Fruit fly (Drosophila melanogaster) whole organism, embryonic: Measurements from ENCODE around the gene smid.

Experiments
- Ada2b ChIP-seq: fragments of 200-800 bp; sonication (Bioruptor generic); IDR thresholded peaks from 2 replicates; pipeline ENCODE4 v1.3.6; 2022; ENCODE audit warnings: missing biosample characterization, missing genetic modification characterization
- Adf1 ChIP-seq: fragments of 200-800 bp; sonication (Bioruptor generic); IDR thresholded peaks from 2 replicates; pipeline ENCODE4 v1.3.6; 2022; ENCODE audit warnings: missing biosample characterization, missing genetic modification characterization
- CG11456 ChIP-seq: fragments of 200-800 bp; sonication (Bioruptor generic); IDR thresholded peaks from 3 replicates; pipeline ENCODE4 v1.3.6; 2022; ENCODE audit warnings: missing biosample characterization, missing genetic modification characterization
- CG11695 ChIP-seq: fragments of 200-800 bp; sonication (Bioruptor generic); IDR thresholded peaks from 3 replicates; pipeline ENCODE4 v1.3.6; 2022; ENCODE audit warnings: missing biosample characterization, missing genetic modification characterization
- CG14050 ChIP-seq: fragments of 200-800 bp; sonication (Bioruptor generic); IDR thresholded peaks from 3 replicates; pipeline ENCODE4 v1.3.6; 2022; ENCODE audit warnings: missing biosample characterization, missing genetic modification characterization
- CG1603 ChIP-seq: fragments of 200-800 bp; sonication (Bioruptor generic); optimal IDR thresholded peaks from 2 replicates; lab custom pipeline; 2019; ENCODE audit warnings: missing biosample characterization, mild to moderate bottlenecking, missing genetic modification characterization, moderate library complexity
- CG17186 ChIP-seq: fragments of 200-800 bp; sonication (Bioruptor generic); optimal IDR thresholded peaks from 3 replicates; lab custom pipeline; 2017; ENCODE audit warnings: missing biosample characterization, missing genetic modification reagents, missing genetic modification characterization
- CG17328 ChIP-seq: fragments of 200-800 bp; sonication (Bioruptor generic); IDR thresholded peaks from 2 replicates; pipeline ENCODE4 v1.3.6; 2022; ENCODE audit warnings: missing biosample characterization, missing genetic modification characterization
- CG17361 ChIP-seq: fragments of 200-800 bp; sonication (Bioruptor generic); IDR thresholded peaks from 3 replicates; pipeline ENCODE4 v1.3.6; 2022; ENCODE audit warnings: missing biosample characterization, missing genetic modification characterization
- CG2120 ChIP-seq: fragments of 200-800 bp; sonication (Bioruptor generic); optimal IDR thresholded peaks from 3 replicates; lab custom pipeline; 2016; ENCODE audit warnings: missing biosample characterization, missing genetic modification characterization
- CG2199 ChIP-seq: fragments of 200-800 bp; sonication (Bioruptor generic); IDR thresholded peaks from 3 replicates; pipeline ENCODE4 v1.3.6; 2022; ENCODE audit warnings: missing biosample characterization, missing genetic modification characterization
- CG2678 ChIP-seq: fragments of 200-800 bp; sonication (Bioruptor generic); optimal IDR thresholded peaks from 3 replicates; lab custom pipeline; 2019; ENCODE audit warnings: missing biosample characterization, mild to moderate bottlenecking, missing genetic modification characterization, moderate library complexity
- CG2875 ChIP-seq: fragments of 200-800 bp; sonication (Bioruptor generic); optimal IDR thresholded peaks from 2 replicates; lab custom pipeline; 2017; ENCODE audit warnings: missing biosample characterization, mild to moderate bottlenecking, missing genetic modification characterization, missing genetic modification reagents
- CG32767 ChIP-seq: fragments of 200-800 bp; sonication (Bioruptor generic); IDR thresholded peaks from 2 replicates; pipeline ENCODE4 v1.3.6; 2022; ENCODE audit warnings: missing biosample characterization, missing genetic modification characterization
- CG32772 ChIP-seq: fragments of 200-800 bp; sonication (Bioruptor generic); IDR thresholded peaks from 2 replicates; pipeline ENCODE4 v1.3.6; 2022; ENCODE audit warnings: missing biosample characterization, missing genetic modification characterization
- CG34422 ChIP-seq: fragments of 200-800 bp; sonication (Bioruptor generic); IDR thresholded peaks from 3 replicates; pipeline ENCODE4 v1.3.6; 2022; ENCODE audit warnings: missing biosample characterization, missing genetic modification characterization
- CG42726 ChIP-seq: fragments of 200-800 bp; sonication (Bioruptor generic); IDR thresholded peaks from 2 replicates; pipeline ENCODE4 v1.3.6; 2022; ENCODE audit warnings: missing biosample characterization, missing genetic modification characterization; ENCODE audit not compliant: partially characterized antibody
- CG4730 ChIP-seq: fragments of 200-800 bp; sonication (Bioruptor generic); IDR thresholded peaks from 2 replicates; pipeline ENCODE4 v1.3.6; 2022; ENCODE audit warnings: missing biosample characterization, missing genetic modification characterization
- CG4854 ChIP-seq: fragments of 200-800 bp; sonication (Bioruptor generic); optimal IDR thresholded peaks from 2 replicates; lab custom pipeline; 2016; ENCODE audit warnings: missing biosample characterization, missing genetic modification characterization, inconsistent platforms
- CG6254 ChIP-seq: fragments of 200-800 bp; sonication (Bioruptor generic); optimal IDR thresholded peaks from 3 replicates; lab custom pipeline; 2017; ENCODE audit warnings: mild to moderate bottlenecking, missing biosample characterization, missing genetic modification reagents, missing genetic modification characterization
- CG7556 ChIP-seq: fragments of 200-800 bp; sonication (Bioruptor generic); optimal IDR thresholded peaks from 2 replicates; lab custom pipeline; 2017; ENCODE audit warnings: missing biosample characterization, mild to moderate bottlenecking, missing genetic modification characterization
- CG8281 ChIP-seq: fragments of 200-800 bp; sonication (Bioruptor generic); optimal IDR thresholded peaks from 2 replicates; lab custom pipeline; 2018; ENCODE audit warnings: missing biosample characterization, mild to moderate bottlenecking, missing genetic modification characterization, moderate library complexity
- Camta ChIP-seq: fragments of 200-800 bp; sonication (Bioruptor generic); optimal IDR thresholded peaks from 2 replicates; lab custom pipeline; 2016; ENCODE audit warnings: missing biosample characterization, missing genetic modification characterization
- CoRest ChIP-seq: fragments of 200-800 bp; sonication (Bioruptor generic); optimal IDR thresholded peaks from 3 replicates; lab custom pipeline; 2018; ENCODE audit warnings: missing biosample characterization, mild to moderate bottlenecking, missing genetic modification characterization, moderate library complexity
- Deaf1 ChIP-seq: fragments of 200-800 bp; optimal IDR thresholded peaks from 3 replicates; lab custom pipeline; 2019; ENCODE audit warnings: missing biosample characterization, mild to moderate bottlenecking, missing genetic modification characterization, moderate library complexity
- Dek ChIP-seq: fragments of 200-800 bp; sonication (Bioruptor generic); optimal IDR thresholded peaks from 3 replicates; lab custom pipeline; 2019; ENCODE audit warnings: missing biosample characterization, mild to moderate bottlenecking, missing genetic modification characterization, moderate library complexity
- Dip3 ChIP-seq: fragments of 200-800 bp; sonication (Bioruptor generic); optimal IDR thresholded peaks from 3 replicates; lab custom pipeline; 2016; ENCODE audit warnings: missing biosample characterization, missing genetic modification characterization
- Ets97D ChIP-seq: fragments of 200-800 bp; sonication (Bioruptor generic); optimal IDR thresholded peaks from 3 replicates; lab custom pipeline; 2016; ENCODE audit warnings: missing biosample characterization, missing genetic modification characterization
- Fer1 ChIP-seq: fragments of 200-800 bp; sonication (Bioruptor generic); optimal IDR thresholded peaks from 2 replicates; lab custom pipeline; 2017; ENCODE audit warnings: missing biosample characterization, mild to moderate bottlenecking, missing genetic modification characterization
- HHEX ChIP-seq: fragments of 200-800 bp; sonication (Bioruptor generic); optimal IDR thresholded peaks from 3 replicates; lab custom pipeline; 2017; ENCODE audit warnings: missing biosample characterization, mild to moderate bottlenecking, missing genetic modification characterization, missing genetic modification reagents
- Hmx ChIP-seq: fragments of 200-800 bp; sonication (Bioruptor generic); optimal IDR thresholded peaks from 2 replicates; lab custom pipeline; 2016; ENCODE audit warnings: missing biosample characterization, missing genetic modification characterization
- Kr ChIP-seq: fragments of 200-800 bp; sonication (Bioruptor generic); optimal IDR thresholded peaks from 2 replicates; lab custom pipeline; 2017; ENCODE audit warnings: missing biosample characterization, mild to moderate bottlenecking, missing genetic modification characterization
- Max ChIP-seq: fragments of 200-800 bp; sonication (Bioruptor generic); optimal IDR thresholded peaks from 2 replicates; lab custom pipeline; 2016; ENCODE audit warnings: missing biosample characterization, mild to moderate bottlenecking, missing genetic modification characterization
- Nf-YC ChIP-seq: fragments of 200-800 bp; optimal IDR thresholded peaks from 3 replicates; lab custom pipeline; 2019; ENCODE audit warnings: missing biosample characterization, mild to moderate bottlenecking, missing genetic modification characterization, moderate library complexity
- YL-1 ChIP-seq: fragments of 200-800 bp; sonication (Bioruptor generic); optimal IDR thresholded peaks from 3 replicates; lab custom pipeline; 2017; ENCODE audit warnings: missing biosample characterization, mild to moderate bottlenecking, missing genetic modification characterization
- ab ChIP-seq: fragments of 200-800 bp; sonication (Bioruptor generic); optimal IDR thresholded peaks from 2 replicates; lab custom pipeline; 2016; ENCODE audit warnings: missing biosample characterization, missing genetic modification characterization
- ap ChIP-seq: fragments of 200-800 bp; sonication (Bioruptor generic); IDR thresholded peaks from 2 replicates; pipeline ENCODE4 v1.3.6; 2022; ENCODE audit warnings: missing biosample characterization, missing genetic modification characterization
- ara ChIP-seq: fragments of 200-800 bp; sonication (Bioruptor generic); IDR thresholded peaks from 2 replicates; pipeline ENCODE4 v1.3.6; 2022; ENCODE audit warnings: missing biosample characterization, missing genetic modification characterization
- da ChIP-seq: fragments of 200-800 bp; sonication (Bioruptor generic); optimal IDR thresholded peaks from 2 replicates; lab custom pipeline; 2016; ENCODE audit warnings: missing biosample characterization, missing genetic modification characterization
- insv ChIP-seq, 2 experiments: fragments of 200-800 bp; sonication (Bioruptor generic); optimal IDR thresholded peaks; 3 replicates each; lab custom pipeline; 2016 to 2018; ENCODE audit warnings: missing biosample characterization in 2 of 2, missing genetic modification characterization in 2 of 2
- kah ChIP-seq: fragments of 200-800 bp; sonication (Bioruptor generic); optimal IDR thresholded peaks from 2 replicates; lab custom pipeline; 2018; ENCODE audit warnings: missing biosample characterization, mild to moderate bottlenecking, missing genetic modification characterization
- kay ChIP-seq: fragments of 200-800 bp; sonication (Bioruptor generic); optimal IDR thresholded peaks from 2 replicates; lab custom pipeline; 2016; ENCODE audit warnings: missing biosample characterization, missing genetic modification characterization
- lola ChIP-seq, 3 experiments: fragments of >200 bp in 2 of 3; fragments of 200-800 bp in 1 of 3; sonication (Bioruptor generic) in 1 of 3; optimal IDR thresholded peaks; 2 replicates each; lab custom pipeline; 2017 to 2019; ENCODE audit warnings: missing biosample characterization in 3 of 3, missing genetic modification characterization in 3 of 3, mild to moderate bottlenecking in 1 of 3, moderate library complexity in 1 of 3
- mam ChIP-seq: fragments of 200-800 bp; sonication (Bioruptor generic); optimal IDR thresholded peaks from 3 replicates; lab custom pipeline; 2016; ENCODE audit warnings: missing biosample characterization, missing genetic modification characterization
- otp ChIP-seq: fragments of 200-800 bp; sonication (Bioruptor generic); IDR thresholded peaks from 3 replicates; pipeline ENCODE4, ENCODE4 v1.3.6; 2022; ENCODE audit warnings: missing biosample characterization, missing genetic modification characterization
- p53 ChIP-seq: fragments of 200-800 bp; sonication (Bioruptor generic); optimal IDR thresholded peaks from 2 replicates; lab custom pipeline; 2016; ENCODE audit warnings: missing biosample characterization, missing genetic modification characterization
- phol ChIP-seq: fragments of 200-800 bp; sonication (Bioruptor generic); optimal IDR thresholded peaks from 3 replicates; lab custom pipeline; 2018; ENCODE audit warnings: missing biosample characterization, mild to moderate bottlenecking, missing genetic modification characterization, moderate library complexity
- psq ChIP-seq: fragments of 200-800 bp; sonication (Bioruptor generic); optimal IDR thresholded peaks from 2 replicates; lab custom pipeline; 2017; ENCODE audit warnings: missing biosample characterization, missing genetic modification characterization
- repo ChIP-seq: fragments of 200-800 bp; sonication (Bioruptor generic); optimal IDR thresholded peaks from 2 replicates; lab custom pipeline; 2016; ENCODE audit warnings: missing biosample characterization, missing genetic modification characterization
- tap ChIP-seq: fragments of 200-800 bp; optimal IDR thresholded peaks from 3 replicates; lab custom pipeline; 2019; ENCODE audit warnings: missing biosample characterization, mild to moderate bottlenecking, missing genetic modification characterization, moderate library complexity
- z ChIP-seq: fragments of 200-800 bp; sonication (Bioruptor generic); IDR thresholded peaks from 3 replicates; pipeline ENCODE4 v1.3.6; 2022; ENCODE audit warnings: missing biosample characterization, missing genetic modification characterization

smid gene

DNA sequence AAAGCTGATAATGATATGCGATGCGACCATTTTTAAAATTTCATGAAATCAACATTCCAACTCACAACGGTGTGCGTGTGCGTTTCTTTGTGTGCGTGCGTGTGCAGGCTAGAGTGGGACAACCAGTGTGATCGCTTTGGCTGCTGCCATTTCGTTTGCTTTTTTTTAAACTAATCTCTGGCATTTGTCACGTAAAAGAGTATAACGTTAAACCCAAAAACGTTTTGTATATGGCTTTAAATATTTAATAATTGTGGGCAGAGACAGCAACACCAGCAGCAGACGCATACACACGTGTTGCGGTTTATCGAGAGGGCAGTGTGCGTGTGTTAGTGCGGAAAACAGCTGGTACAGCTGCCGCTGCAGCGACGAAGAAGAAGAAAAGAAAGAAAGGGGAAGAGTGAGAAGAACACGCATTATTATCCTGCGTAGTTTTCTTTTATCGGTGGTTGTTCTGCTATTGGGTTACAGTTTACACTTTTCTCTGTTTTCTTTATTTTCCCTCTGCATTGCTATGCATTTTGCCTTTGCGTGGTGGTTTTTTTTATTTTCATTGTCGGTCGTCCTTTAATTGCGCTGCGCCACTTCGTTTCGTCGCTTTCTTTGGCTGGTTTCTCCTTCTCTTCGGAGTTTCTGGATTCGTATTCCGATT, 11.1 kb upstream of the smid start (continued):
- TF ChIP-seq da (peak; percentile 47), CoRest (no peak), CG17186 (GFP tag; lab: Kevin White, UChicago) (no peak), Nf-YC (tag; lab: Kevin White, UChicago) (peak; percentile 26), phol (tag; lab: Kevin White, UChicago) (peak; percentile 58), CG34422 (peak; percentile 50; the same call in 1 of the 3 replicates), CG2678 (tag; lab: Kevin White, UChicago) (no peak), Ets97D (no peak), CG6254 (GFP tag; lab: Kevin White, UChicago) (no peak), tap (no peak), p53 (GFP tag; lab: Kevin White, UChicago) (no peak), mam (GFP tag; lab: Kevin White, UChicago) (no peak), CG32772 (GFP tag; lab: Robert Waterston, UW) (no peak), CG11695 (GFP tag; lab: Robert Waterston, UW) (no peak), Dip3 (GFP tag; lab: Kevin White, UChicago) (no peak), Hmx (no peak), CG2199 (peak; percentile 87), HHEX (GFP tag; lab: Kevin White, UChicago) (no peak), Kr (GFP tag; lab: Kevin White, UChicago) (peak; percentile 47), Adf1 (GFP tag; lab: Robert Waterston, UW) (no peak; the same call in 1 of the 2 replicates), Camta (GFP tag; lab: Kevin White, UChicago) (no peak), psq (peak; percentile 71), CG7556 (GFP tag; lab: Kevin White, UChicago) (no peak), CG11456 (no peak), lola (GFP tag; optimal IDR thresholded peaks at IDR 0.05; lab: Kevin White, UChicago) (peak in 1 of 3 experiments; percentile 18), insv (GFP tag; optimal IDR thresholded peaks at IDR 0.05; lab: Kevin White, UChicago) (peak in 1 of 2 experiments; percentile 11), ap (no peak), CG17328 (GFP tag; lab: Robert Waterston, UW) (no peak), CG4854 (GFP tag; lab: Kevin White, UChicago) (no peak), CG14050 (GFP tag; lab: Robert Waterston, UW) (no peak), ab (no peak), CG4730 (GFP tag; lab: Robert Waterston, UW) (no peak), CG8281 (tag; lab: Kevin White, UChicago) (no peak), Deaf1 (tag; lab: Kevin White, UChicago) (peak; percentile 29), repo (GFP tag; lab: Kevin White, UChicago) (no peak), kay (GFP tag; lab: Kevin White, UChicago) (no peak), CG1603 (peak; percentile 26), YL-1 (GFP tag; lab: Kevin White, UChicago) (peak; percentile 93), otp (GFP tag; lab: Robert Waterston, UW) (no peak), Dek (tag; lab: Kevin White, UChicago) (no peak), ara (GFP tag; lab: Robert Waterston, UW) (no peak), CG42726 (GFP tag; lab: Robert Waterston, UW) (no peak), Ada2b (GFP tag; lab: Robert Waterston, UW) (no peak), z (GFP tag; lab: Robert Waterston, UW) (no peak), CG17361 (no peak), CG32767 (GFP tag; lab: Robert Waterston, UW) (0 out of 2 replicates have a peak, but pooled peaks have one; percentile 16), Max (GFP tag; lab: Kevin White, UChicago) (peak; percentile 17), Fer1 (GFP tag; lab: Kevin White, UChicago) (no peak), CG2875 (GFP tag; lab: Kevin White, UChicago) (no peak), CG2120 (GFP tag; lab: Kevin White, UChicago) (no peak), kah (GFP tag; lab: Kevin White, UChicago) (peak; percentile 73)
